Worm (Caenorhabditis elegans): ENCODE measurements around the gene acr-18.

The acr-18 gene

ce11 chrV:15533096-15533495 lies 25.9 kb downstream of the acr-18 start, which contains the start of gene F21A3.11:
Gene F21A3.11 (minus strand): TSS chrV:15533212.
- TF ChIP-seq nhr-80 (tag; optimal IDR thresholded peaks at IDR 0.05) = peak; percentile 16
- no peak for TF ChIP-seq ceh-58 (GFP tag; IDR thresholded peaks at IDR 0.05)
- TF ChIP-seq tlf-1 (GFP tag; optimal IDR thresholded peaks at IDR 0.05) = no peak

ce11 chrV:15529069-15529468 lies 29.9 kb downstream of the acr-18 start, which contains the start of gene srh-276:
Gene srh-276 (plus strand): TSS chrV:15529369.
- TF ChIP-seq tbp1 (GFP tag; optimal IDR thresholded peaks at IDR 0.05) (no peak), ztf-22 (GFP tag; optimal IDR thresholded peaks at IDR 0.05) (no peak), sptf-2 (GFP tag; optimal IDR thresholded peaks at IDR 0.05) (no peak), lin-26 (GFP tag; IDR thresholded peaks at IDR 0.05) (no peak), ceh-91 (GFP tag; IDR thresholded peaks at IDR 0.05) (no peak)

- TF ChIP-seq ceh-79 (tag; optimal IDR thresholded peaks at IDR 0.05) = no peak
- no peak for TF ChIP-seq Y56A3A.18 (GFP tag; IDR thresholded peaks at IDR 0.05)
- no peak for TF ChIP-seq ceh-27 (GFP tag; optimal IDR thresholded peaks at IDR 0.05)
These were observed 37.0 kb downstream of the acr-18 start, which contains the start of gene lgc-31 for ce11 chrV:15521920-15522319. Gene lgc-31 (minus strand): TSS chrV:15522020.

- TF ChIP-seq atf-7 (tag; optimal IDR thresholded peaks at IDR 0.05) = peak; percentile 15
- no peak for TF ChIP-seq ceh-91 (GFP tag; IDR thresholded peaks at IDR 0.05)
These were observed 38.5 kb downstream of the acr-18 start for ce11 chrV:15520398-15520797.

- TF ChIP-seq Y53G8AR.9 (GFP tag; conservative IDR thresholded peaks at IDR 0.05) = no peak
- no peak for TF ChIP-seq egl-18 (GFP tag; IDR thresholded peaks at IDR 0.05)
- no peak for TF ChIP-seq ztf-25 (GFP tag; IDR thresholded peaks at IDR 0.05)
- TF ChIP-seq mxl-1 (tag; optimal IDR thresholded peaks at IDR 0.05) = no peak
- no peak for TF ChIP-seq lin-35 (GFP tag; optimal IDR thresholded peaks at IDR 0.05)
- TF ChIP-seq rec-8 (tag; optimal IDR thresholded peaks at IDR 0.05) = no peak
- no peak for TF ChIP-seq egrh-3 (GFP tag; IDR thresholded peaks at IDR 0.05)
- no peak for TF ChIP-seq ztf-28 (GFP tag; IDR thresholded peaks at IDR 0.05)
- TF ChIP-seq mcd-1 (GFP tag; IDR thresholded peaks at IDR 0.05) = no peak
- no peak for TF ChIP-seq chd-7 (tag; optimal IDR thresholded peaks at IDR 0.05)
- no peak for TF ChIP-seq zfh-2 (GFP tag; conservative IDR thresholded peaks at IDR 0.05)
- TF ChIP-seq lag-1 (GFP tag; IDR thresholded peaks at IDR 0.05) = no peak
- TF ChIP-seq akir-1 (GFP tag; optimal IDR thresholded peaks at IDR 0.05) = no peak
- no peak for TF ChIP-seq tlf-1 (GFP tag; optimal IDR thresholded peaks at IDR 0.05)
- no peak for TF ChIP-seq unc-62 (GFP tag; optimal IDR thresholded peaks at IDR 0.05)
- TF ChIP-seq ceh-100 (GFP tag; IDR thresholded peaks at IDR 0.05) = no peak
- TF ChIP-seq F23B12.7 (tag; optimal IDR thresholded peaks at IDR 0.05; ENCODE audit: insufficient read depth) = no peak
- no peak for TF ChIP-seq dox-1 (GFP tag; IDR thresholded peaks at IDR 0.05)
- TF ChIP-seq ccch-3 (GFP tag; optimal IDR thresholded peaks at IDR 0.05) = no peak
These were observed 39.1 kb downstream of the acr-18 start for ce11 chrV:15519845-15520244.

ce11 chrV:15517413-15517812 lies 41.5 kb downstream of the acr-18 start, which contains the start of gene F21A3.3:
Gene F21A3.3 (plus strand): TSS chrV:15517713.
- TF ChIP-seq atf-7 (tag; optimal IDR thresholded peaks at IDR 0.05) (no peak), cebp-1 (GFP tag; IDR thresholded peaks at IDR 0.05) (no peak), cebp-1 (tag; optimal IDR thresholded peaks at IDR 0.05) (no peak), ama-1 (optimal IDR thresholded peaks at IDR 0.05) (no peak), ama-1 (GFP tag; optimal IDR thresholded peaks at IDR 0.05) (no peak), nfya-2 (GFP tag; IDR thresholded peaks at IDR 0.05) (no peak), die-1 (tag; optimal IDR thresholded peaks at IDR 0.05) (no peak), lag-1 (GFP tag; IDR thresholded peaks at IDR 0.05) (no peak), hrde-1 (tag; optimal IDR thresholded peaks at IDR 0.05; ENCODE audit: borderline replicate concordance) (no peak)
